Worm (Caenorhabditis elegans): Measurements from ENCODE around the gene Y52E8A.6.

- TF ChIP-seq ZK337.2 (GFP tag; IDR thresholded peaks at IDR 0.05): no peak
- TF ChIP-seq nhr-10 (tag; optimal IDR thresholded peaks at IDR 0.05): no peak
- TF ChIP-seq ztf-11 (tag; optimal IDR thresholded peaks at IDR 0.05): no peak
- no peak for TF ChIP-seq aly-2 (tag; optimal IDR thresholded peaks at IDR 0.05)
- TF ChIP-seq egl-43 (GFP tag; IDR thresholded peaks at IDR 0.05): no peak
- TF ChIP-seq dmd-9 (GFP tag; IDR thresholded peaks at IDR 0.05): no peak
- no peak for TF ChIP-seq lin-39 (tag; optimal IDR thresholded peaks at IDR 0.05)
- no peak for TF ChIP-seq lin-13 (GFP tag; optimal IDR thresholded peaks at IDR 0.05)
- no peak for TF ChIP-seq pha-4 (GFP tag; IDR thresholded peaks at IDR 0.05)
- TF ChIP-seq pha-4 (tag; optimal IDR thresholded peaks at IDR 0.05): no peak
Measured at ce11 chrII:4301307-4301706, 18.5 kb downstream of the Y52E8A.6 start, which contains the start of gene gtf-2F1.

All from whole organism, L4 larva.